Fruit fly (Drosophila melanogaster) whole organism, prepupa: ENCODE data around the gene be.

Experiments
- Blimp-1 ChIP-seq: fragments of 200-800 bp; sonication (Bioruptor generic); optimal IDR thresholded peaks from 3 replicates; lab custom pipeline; 2017; ENCODE audit warnings: missing biosample characterization, missing genetic modification characterization, mild to moderate bottlenecking, moderate library complexity, missing genetic modification reagents
- CG10631 ChIP-seq: fragments of 200-800 bp; sonication (Bioruptor generic); optimal IDR thresholded peaks from 2 replicates; lab custom pipeline; 2016; ENCODE audit warnings: missing biosample characterization, missing genetic modification characterization
- CG10669 ChIP-seq: fragments of 200-800 bp; sonication (Bioruptor generic); optimal IDR thresholded peaks from 3 replicates; lab custom pipeline; 2018; ENCODE audit warnings: missing biosample characterization, mild to moderate bottlenecking, missing genetic modification characterization, moderate library complexity
- CG11294 ChIP-seq: fragments of 200-800 bp; sonication (Bioruptor generic); IDR thresholded peaks from 2 replicates; pipeline ENCODE4 v1.3.6; 2022; ENCODE audit warnings: missing biosample characterization, missing genetic modification characterization
- CG11762 ChIP-seq: fragments of 200-800 bp; sonication (Bioruptor generic); optimal IDR thresholded peaks from 3 replicates; lab custom pipeline; 2016; ENCODE audit warnings: missing biosample characterization, missing genetic modification characterization; ENCODE audit not compliant: insufficient read depth
- CG11902 ChIP-seq: fragments of 200-800 bp; sonication (Bioruptor generic); optimal IDR thresholded peaks from 3 replicates; lab custom pipeline; 2016; ENCODE audit warnings: missing biosample characterization, missing genetic modification characterization
- CG15336 ChIP-seq: fragments of 200-800 bp; sonication (Bioruptor generic); IDR thresholded peaks from 2 replicates; pipeline ENCODE4 v1.3.6; 2022; ENCODE audit warnings: missing biosample characterization, missing genetic modification characterization
- CG16779 ChIP-seq: fragments of 200-800 bp; sonication (Bioruptor generic); optimal IDR thresholded peaks from 3 replicates; lab custom pipeline; 2017; ENCODE audit warnings: missing biosample characterization, mild to moderate bottlenecking, missing genetic modification characterization
- CG3032 ChIP-seq: fragments of 200-800 bp; optimal IDR thresholded peaks from 2 replicates; lab custom pipeline; 2019; ENCODE audit warnings: missing biosample characterization, mild to moderate bottlenecking, missing genetic modification characterization, moderate library complexity
- CG31627 ChIP-seq: fragments of 200-800 bp; sonication (Bioruptor generic); optimal IDR thresholded peaks from 3 replicates; lab custom pipeline; 2016; ENCODE audit warnings: missing biosample characterization, missing genetic modification characterization
- CG32006 ChIP-seq: fragments of 200-800 bp; sonication (Bioruptor generic); optimal IDR thresholded peaks from 3 replicates; lab custom pipeline; 2017; ENCODE audit warnings: missing biosample characterization, mild to moderate bottlenecking, missing genetic modification characterization
- CG3919 ChIP-seq: fragments of 200-800 bp; sonication (Bioruptor generic); optimal IDR thresholded peaks from 3 replicates; lab custom pipeline; 2016; ENCODE audit warnings: missing biosample characterization, missing genetic modification characterization
- CG4318 ChIP-seq: fragments of 200-800 bp; sonication (Bioruptor generic); optimal IDR thresholded peaks from 3 replicates; lab custom pipeline; 2017; ENCODE audit warnings: missing biosample characterization, mild to moderate bottlenecking, missing genetic modification characterization
- CG6163 ChIP-seq: fragments of 200-800 bp; sonication (Bioruptor generic); IDR thresholded peaks from 3 replicates; pipeline ENCODE4 v1.3.6; 2022; ENCODE audit warnings: missing biosample characterization, missing genetic modification characterization
- CG6276 ChIP-seq: fragments of 200-800 bp; sonication (Bioruptor generic); optimal IDR thresholded peaks from 2 replicates; lab custom pipeline; 2017; ENCODE audit warnings: missing biosample characterization, mild to moderate bottlenecking, missing genetic modification characterization
- CG6792 ChIP-seq: fragments of 200-800 bp; sonication (Bioruptor generic); optimal IDR thresholded peaks from 3 replicates; lab custom pipeline; 2016; ENCODE audit warnings: missing biosample characterization, missing genetic modification characterization
- CG6854 ChIP-seq: fragments of 200-800 bp; sonication (Bioruptor generic); optimal IDR thresholded peaks from 2 replicates; lab custom pipeline; 2017; ENCODE audit warnings: missing biosample characterization, mild to moderate bottlenecking, missing genetic modification characterization
- CG7368 ChIP-seq: fragments of 200-800 bp; sonication (Bioruptor generic); optimal IDR thresholded peaks from 3 replicates; lab custom pipeline; 2016; ENCODE audit warnings: missing biosample characterization, missing genetic modification characterization
- CG8119 ChIP-seq: fragments of 200-800 bp; sonication (Bioruptor generic); IDR thresholded peaks from 3 replicates; pipeline ENCODE4 v1.3.6; 2022; ENCODE audit warnings: missing biosample characterization, missing genetic modification characterization
- CG8319 ChIP-seq: fragments of 200-800 bp; sonication (Bioruptor generic); optimal IDR thresholded peaks from 3 replicates; lab custom pipeline; 2016; ENCODE audit warnings: missing biosample characterization, missing genetic modification characterization
- CG8632 ChIP-seq: fragments of 200-800 bp; sonication (Bioruptor generic); optimal IDR thresholded peaks from 3 replicates; lab custom pipeline; 2016; ENCODE audit warnings: missing biosample characterization, missing genetic modification characterization
- CG9139 ChIP-seq: fragments of 200-800 bp; sonication (Bioruptor generic); optimal IDR thresholded peaks from 3 replicates; lab custom pipeline; 2017; ENCODE audit warnings: missing biosample characterization, mild to moderate bottlenecking, missing genetic modification characterization
- Eip78C ChIP-seq: fragments of 200-800 bp; sonication (Bioruptor generic); peaks from one replicate; lab custom pipeline; 2016; ENCODE audit warnings: missing biosample characterization, missing genetic modification characterization
- Eip93F ChIP-seq: fragments of 200-800 bp; sonication (Bioruptor generic); optimal IDR thresholded peaks from 2 replicates; lab custom pipeline; 2016; ENCODE audit warnings: missing biosample characterization, mild to moderate bottlenecking, missing genetic modification characterization
- Ets21C ChIP-seq: fragments of 200-800 bp; sonication (Bioruptor generic); optimal IDR thresholded peaks from 3 replicates; lab custom pipeline; 2016; ENCODE audit warnings: missing biosample characterization, missing genetic modification characterization
- Ets96B ChIP-seq: fragments of 200-800 bp; optimal IDR thresholded peaks from 2 replicates; lab custom pipeline; 2019; ENCODE audit warnings: missing biosample characterization, mild to moderate bottlenecking, missing genetic modification characterization, moderate library complexity
- Gug ChIP-seq: fragments of 200-800 bp; sonication (Bioruptor generic); IDR thresholded peaks from 2 replicates; pipeline ENCODE4 v1.3.6; 2022; ENCODE audit warnings: missing biosample characterization, missing genetic modification characterization
- Hr39 ChIP-seq: fragments of 200-800 bp; sonication (Bioruptor generic); optimal IDR thresholded peaks from 2 replicates; lab custom pipeline; 2016; ENCODE audit warnings: missing biosample characterization, missing genetic modification characterization
- Met ChIP-seq: fragments of 200-800 bp; sonication (Bioruptor generic); optimal IDR thresholded peaks from 3 replicates; lab custom pipeline; 2016; ENCODE audit warnings: missing biosample characterization, missing genetic modification characterization
- Sox102F ChIP-seq: fragments of 200-800 bp; sonication (Bioruptor generic); optimal IDR thresholded peaks from 2 replicates; lab custom pipeline; 2016; ENCODE audit warnings: missing biosample characterization, mild to moderate bottlenecking, missing genetic modification characterization
- Sox14 ChIP-seq: fragments of 200-800 bp; sonication (Bioruptor generic); optimal IDR thresholded peaks from 3 replicates; lab custom pipeline; 2016; ENCODE audit warnings: missing biosample characterization, missing genetic modification characterization
- Sox15 ChIP-seq: fragments of 200-800 bp; sonication (Bioruptor generic); optimal IDR thresholded peaks from 3 replicates; lab custom pipeline; 2016; ENCODE audit warnings: missing biosample characterization, missing genetic modification characterization
- acj6 ChIP-seq: fragments of 200-800 bp; sonication (Bioruptor generic); optimal IDR thresholded peaks from 3 replicates; lab custom pipeline; 2016; ENCODE audit warnings: missing biosample characterization, missing genetic modification characterization
- cyc ChIP-seq: fragments of 200-800 bp; sonication (Bioruptor generic); optimal IDR thresholded peaks from 3 replicates; lab custom pipeline; 2016; ENCODE audit warnings: missing biosample characterization, missing genetic modification characterization
- dac ChIP-seq: fragments of 200-800 bp; sonication (Bioruptor generic); optimal IDR thresholded peaks from 2 replicates; lab custom pipeline; 2017; ENCODE audit warnings: missing biosample characterization, mild to moderate bottlenecking, missing genetic modification characterization
- dsx ChIP-seq: fragments of 200-800 bp; optimal IDR thresholded peaks from 3 replicates; lab custom pipeline; 2019; ENCODE audit warnings: missing biosample characterization, mild to moderate bottlenecking, missing genetic modification characterization, moderate library complexity; ENCODE audit not compliant: poor library complexity, severe bottlenecking
- eg ChIP-seq: fragments of 200-800 bp; sonication (Bioruptor generic); IDR thresholded peaks from 3 replicates; pipeline ENCODE4 v1.3.6; 2022; ENCODE audit warnings: missing biosample characterization, missing genetic modification characterization
- esn ChIP-seq: fragments of 200-800 bp; sonication (Bioruptor generic); optimal IDR thresholded peaks from 2 replicates; lab custom pipeline; 2016; ENCODE audit warnings: missing biosample characterization, mild to moderate bottlenecking, missing genetic modification characterization, moderate library complexity
- fd59A ChIP-seq: fragments of 200-800 bp; sonication (Bioruptor generic); optimal IDR thresholded peaks from 2 replicates; lab custom pipeline; 2017; ENCODE audit warnings: missing biosample characterization, mild to moderate bottlenecking, missing genetic modification characterization, missing genetic modification reagents
- fd85E ChIP-seq: fragments of 200-800 bp; sonication (Bioruptor generic); optimal IDR thresholded peaks from 3 replicates; lab custom pipeline; 2016; ENCODE audit warnings: missing biosample characterization, missing genetic modification characterization
- fkh ChIP-seq: fragments of 200-800 bp; sonication (Bioruptor generic); optimal IDR thresholded peaks from 3 replicates; lab custom pipeline; 2017; ENCODE audit warnings: missing biosample characterization, mild to moderate bottlenecking, missing genetic modification characterization, moderate library complexity
- lz ChIP-seq: fragments of 200-800 bp; sonication (Bioruptor generic); optimal IDR thresholded peaks from 3 replicates; lab custom pipeline; 2016; ENCODE audit warnings: missing biosample characterization, missing genetic modification characterization
- net ChIP-seq: fragments of 200-800 bp; sonication (Bioruptor generic); optimal IDR thresholded peaks from 3 replicates; lab custom pipeline; 2016; ENCODE audit warnings: missing biosample characterization, missing genetic modification characterization
- pdm3 ChIP-seq: fragments of 200-800 bp; sonication (Bioruptor generic); optimal IDR thresholded peaks from 3 replicates; lab custom pipeline; 2016; ENCODE audit warnings: missing biosample characterization, missing genetic modification characterization
- salr ChIP-seq, 2 experiments: fragments of 200-800 bp; sonication (Bioruptor generic); optimal IDR thresholded peaks; 3 replicates each; lab custom pipeline; 2016 to 2018; ENCODE audit warnings: missing biosample characterization in 2 of 2, missing genetic modification characterization in 2 of 2, mild to moderate bottlenecking in 1 of 2
- spab ChIP-seq: fragments of 200-800 bp; sonication (Bioruptor generic); optimal IDR thresholded peaks from 2 replicates; lab custom pipeline; 2017; ENCODE audit warnings: missing biosample characterization, mild to moderate bottlenecking, missing genetic modification characterization, missing genetic modification reagents
- svp ChIP-seq: fragments of 200-800 bp; sonication (Bioruptor generic); peaks from one replicate; lab custom pipeline; 2016; ENCODE audit warnings: missing biosample characterization, missing genetic modification characterization
- vri ChIP-seq: fragments of 200-800 bp; sonication (Bioruptor generic); optimal IDR thresholded peaks from 3 replicates; lab custom pipeline; 2016; ENCODE audit warnings: missing biosample characterization, mild to moderate bottlenecking, missing genetic modification characterization

Gene be

DNA sequence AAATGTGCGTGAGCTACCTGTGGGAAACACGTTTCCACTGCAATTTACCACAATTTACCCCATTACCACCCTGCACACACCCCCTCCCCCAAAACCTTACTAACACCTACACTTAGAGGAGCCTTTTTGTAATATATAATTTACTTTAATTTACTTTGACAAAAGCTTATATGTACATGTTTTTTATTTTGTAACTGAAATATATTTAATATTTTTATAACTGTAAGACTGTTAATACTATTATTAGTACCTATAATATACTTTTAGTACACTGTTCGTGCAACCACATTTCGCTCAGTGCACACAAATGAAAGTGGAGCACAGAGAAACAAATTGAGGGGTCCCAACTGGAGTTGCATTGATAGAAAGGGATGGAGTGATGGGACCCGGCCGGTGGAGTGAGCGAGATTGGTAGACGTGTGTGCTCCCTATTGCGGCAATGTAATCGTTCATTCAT is 3.2 kb upstream of the be start (continued):
- TF ChIP-seq CG8632 (GFP tag; lab: Kevin White, UChicago) (peak; percentile 86), CG31627 (GFP tag; lab: Kevin White, UChicago) (peak; percentile 30), fd59A (GFP tag; lab: Kevin White, UChicago) (peak; percentile 71), dsx (GFP tag; lab: Kevin White, UChicago) (peak; percentile 84), pdm3 (GFP tag; lab: Kevin White, UChicago) (peak; percentile 60), Sox102F (GFP tag; lab: Kevin White, UChicago) (peak; percentile 60), CG11762 (GFP tag; lab: Kevin White, UChicago) (peak; percentile 66), svp (GFP tag; lab: Kevin White, UChicago) (peak; percentile 88), Eip93F (GFP tag; lab: Kevin White, UChicago) (no peak), CG11294 (no peak), Ets96B (tag; lab: Kevin White, UChicago) (peak; percentile 88), Met (GFP tag; lab: Kevin White, UChicago) (peak; percentile 64), CG10669 (GFP tag; lab: Kevin White, UChicago) (peak; percentile 77), Blimp-1 (GFP tag; lab: Kevin White, UChicago) (peak; percentile 88), CG4318 (peak; percentile 43), spab (GFP tag; lab: Kevin White, UChicago) (peak; percentile 71), CG8319 (GFP tag; lab: Kevin White, UChicago) (peak; percentile 62), CG6163 (peak; percentile 85)
- TF ChIP-seq, all 60 proteins: peak for 56

DNA sequence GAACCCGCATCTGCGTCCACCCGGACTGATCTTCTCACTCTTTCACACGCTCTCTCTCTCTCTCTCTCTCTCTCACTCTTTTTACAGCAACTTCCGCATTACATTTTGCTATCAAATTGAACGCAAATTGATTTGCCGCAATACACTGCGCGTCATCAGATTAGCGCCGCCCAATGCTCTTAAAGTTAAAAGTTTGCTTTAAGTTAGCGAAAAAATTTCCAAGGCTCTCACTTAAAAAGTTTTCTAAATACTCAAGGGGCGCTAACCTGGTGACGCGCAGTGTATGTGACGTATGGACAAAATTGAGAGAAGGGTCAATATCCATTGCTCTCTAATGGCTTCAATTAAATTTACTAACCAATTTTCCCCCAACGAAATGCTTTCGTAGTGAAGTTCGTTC is 2.0 kb upstream of the be start:
- peak; percentile 44 for TF ChIP-seq CG11902 (GFP tag; lab: Kevin White, UChicago)
- TF ChIP-seq Met (GFP tag; lab: Kevin White, UChicago) = peak; percentile 80
- TF ChIP-seq svp (GFP tag; lab: Kevin White, UChicago) = peak; percentile 83
- peak; percentile 60 for TF ChIP-seq CG10631
- peak; percentile 22 for TF ChIP-seq Sox15 (GFP tag; lab: Kevin White, UChicago)
- TF ChIP-seq CG6792 (GFP tag; lab: Kevin White, UChicago) = peak; percentile 69
- peak; percentile 81 for TF ChIP-seq Hr39 (GFP tag; lab: Kevin White, UChicago)
- peak; percentile 48 for TF ChIP-seq CG3032 (tag; lab: Kevin White, UChicago)
- TF ChIP-seq CG8632 (GFP tag; lab: Kevin White, UChicago) = peak; percentile 56
- TF ChIP-seq CG6854 (GFP tag; lab: Kevin White, UChicago) = peak; percentile 21
- peak; percentile 66 for TF ChIP-seq Sox14
- no peak for TF ChIP-seq fd85E (GFP tag; lab: Kevin White, UChicago)
- peak; percentile 29 for TF ChIP-seq dac (GFP tag; lab: Kevin White, UChicago)
- peak; percentile 46 for TF ChIP-seq Blimp-1 (GFP tag; lab: Kevin White, UChicago)
- TF ChIP-seq net (GFP tag; lab: Kevin White, UChicago) = peak; percentile 63
- TF ChIP-seq esn (GFP tag; lab: Kevin White, UChicago) = peak; percentile 78
- peak; percentile 26 for TF ChIP-seq CG4318
- TF ChIP-seq acj6 (GFP tag; lab: Kevin White, UChicago) = peak; percentile 65
- peak; percentile 53 for TF ChIP-seq Eip93F (GFP tag; lab: Kevin White, UChicago)
- TF ChIP-seq CG3919 = peak; percentile 76
- TF ChIP-seq CG15336 (GFP tag; lab: Robert Waterston, UW) = peak; percentile 61
- peak; percentile 40 for TF ChIP-seq vri (GFP tag; lab: Kevin White, UChicago)
- peak in 1 of 2 experiments; percentile 31 for TF ChIP-seq salr (GFP tag; optimal IDR thresholded peaks at IDR 0.05; lab: Kevin White, UChicago)
- TF ChIP-seq CG8119 (GFP tag; lab: Robert Waterston, UW) = peak; percentile 74
- TF ChIP-seq lz (GFP tag; lab: Kevin White, UChicago) = peak; percentile 74
- TF ChIP-seq CG16779 (tag; lab: Kevin White, UChicago) = peak; percentile 9
- peak; percentile 75 for TF ChIP-seq cyc (GFP tag; lab: Kevin White, UChicago)
- peak; percentile 41 for TF ChIP-seq CG11762 (GFP tag; lab: Kevin White, UChicago)
- peak; percentile 65 for TF ChIP-seq CG7368
- TF ChIP-seq pdm3 (GFP tag; lab: Kevin White, UChicago) = peak; percentile 73
- peak; percentile 55 for TF ChIP-seq Ets21C (GFP tag; lab: Kevin White, UChicago)
- TF ChIP-seq CG32006 = peak; percentile 69
- TF ChIP-seq Gug = no peak; the same call in 1 of the 2 replicates
- TF ChIP-seq CG6276 (GFP tag; lab: Kevin White, UChicago) = peak; percentile 55
- peak; percentile 31 for TF ChIP-seq spab (GFP tag; lab: Kevin White, UChicago)
- TF ChIP-seq Eip78C = peak; percentile 90
- no peak for TF ChIP-seq CG9139 (GFP tag; lab: Kevin White, UChicago)
- TF ChIP-seq CG10669 (GFP tag; lab: Kevin White, UChicago) = peak; percentile 70
- peak; percentile 39 for TF ChIP-seq fkh (GFP tag; lab: Kevin White, UChicago)
- TF ChIP-seq eg (GFP tag; lab: Robert Waterston, UW) = peak; percentile 59; the same call in 2 of the 3 replicates
